Fruit fly (Drosophila melanogaster) whole organism, prepupa: ENCODE data around the gene Acsf2.

Source experiments
- CG3919 ChIP-seq: fragments of 200-800 bp; sonication (Bioruptor generic); optimal IDR thresholded peaks from 3 replicates; lab custom pipeline; 2016; ENCODE audit warnings: missing biosample characterization, missing genetic modification characterization
- CG4318 ChIP-seq: fragments of 200-800 bp; sonication (Bioruptor generic); optimal IDR thresholded peaks from 3 replicates; lab custom pipeline; 2017; ENCODE audit warnings: missing biosample characterization, mild to moderate bottlenecking, missing genetic modification characterization
- CG6792 ChIP-seq: fragments of 200-800 bp; sonication (Bioruptor generic); optimal IDR thresholded peaks from 3 replicates; lab custom pipeline; 2016; ENCODE audit warnings: missing biosample characterization, missing genetic modification characterization
- CG6854 ChIP-seq: fragments of 200-800 bp; sonication (Bioruptor generic); optimal IDR thresholded peaks from 2 replicates; lab custom pipeline; 2017; ENCODE audit warnings: missing biosample characterization, mild to moderate bottlenecking, missing genetic modification characterization
- CG8119 ChIP-seq: fragments of 200-800 bp; sonication (Bioruptor generic); IDR thresholded peaks from 3 replicates; pipeline ENCODE4 v1.3.6; 2022; ENCODE audit warnings: missing biosample characterization, missing genetic modification characterization
- CG9139 ChIP-seq: fragments of 200-800 bp; sonication (Bioruptor generic); optimal IDR thresholded peaks from 3 replicates; lab custom pipeline; 2017; ENCODE audit warnings: missing biosample characterization, mild to moderate bottlenecking, missing genetic modification characterization
- Eip75B ChIP-seq: fragments of 200-800 bp; sonication (Bioruptor generic); optimal IDR thresholded peaks from 3 replicates; lab custom pipeline; 2016; ENCODE audit warnings: missing biosample characterization, missing genetic modification characterization
- Gug ChIP-seq: fragments of 200-800 bp; sonication (Bioruptor generic); IDR thresholded peaks from 2 replicates; pipeline ENCODE4 v1.3.6; 2022; ENCODE audit warnings: missing biosample characterization, missing genetic modification characterization
- Hr39 ChIP-seq: fragments of 200-800 bp; sonication (Bioruptor generic); optimal IDR thresholded peaks from 2 replicates; lab custom pipeline; 2016; ENCODE audit warnings: missing biosample characterization, missing genetic modification characterization
- Hr4 ChIP-seq: fragments of 200-800 bp; sonication (Bioruptor generic); optimal IDR thresholded peaks from 3 replicates; lab custom pipeline; 2016; ENCODE audit warnings: missing biosample characterization, missing genetic modification characterization
- Met ChIP-seq: fragments of 200-800 bp; sonication (Bioruptor generic); optimal IDR thresholded peaks from 3 replicates; lab custom pipeline; 2016; ENCODE audit warnings: missing biosample characterization, missing genetic modification characterization
- achi ChIP-seq: fragments of 200-800 bp; sonication (Bioruptor generic); optimal IDR thresholded peaks from 3 replicates; lab custom pipeline; 2016; ENCODE audit warnings: missing biosample characterization, missing genetic modification characterization
- acj6 ChIP-seq: fragments of 200-800 bp; sonication (Bioruptor generic); optimal IDR thresholded peaks from 3 replicates; lab custom pipeline; 2016; ENCODE audit warnings: missing biosample characterization, missing genetic modification characterization
- esn ChIP-seq: fragments of 200-800 bp; sonication (Bioruptor generic); optimal IDR thresholded peaks from 2 replicates; lab custom pipeline; 2016; ENCODE audit warnings: missing biosample characterization, mild to moderate bottlenecking, missing genetic modification characterization, moderate library complexity

dm6 chr2L:5376442-5376841 lies 34.4 kb upstream of the Acsf2 start:
- no peak for TF ChIP-seq CG6854 (GFP tag; lab: Kevin White, UChicago)
- no peak for TF ChIP-seq esn (GFP tag; lab: Kevin White, UChicago)
- TF ChIP-seq Hr39 (GFP tag; lab: Kevin White, UChicago): no peak
- TF ChIP-seq CG6792 (GFP tag; lab: Kevin White, UChicago): no peak
- TF ChIP-seq CG8119 (GFP tag; lab: Robert Waterston, UW): no peak
- no peak for TF ChIP-seq Met (GFP tag; lab: Kevin White, UChicago)
- TF ChIP-seq CG4318: no peak
- TF ChIP-seq Eip75B (GFP tag; lab: Kevin White, UChicago): no peak
- TF ChIP-seq acj6 (GFP tag; lab: Kevin White, UChicago): no peak
- no peak for TF ChIP-seq CG3919 (GFP tag; lab: Kevin White, UChicago)
- no peak for TF ChIP-seq achi (GFP tag; lab: Kevin White, UChicago)
- no peak for TF ChIP-seq Hr4 (GFP tag; lab: Kevin White, UChicago)
- TF ChIP-seq Gug (GFP tag; lab: Robert Waterston, UW): no peak
- TF ChIP-seq CG9139 (GFP tag; lab: Kevin White, UChicago): no peak
